Worm (Caenorhabditis elegans): Measurements from ENCODE around the gene Y46E12A.3.

Gene Y46E12A.3

ce11 chrIII:1754842-1755241 is at the start of gene Y46E12A.3:
Gene Y46E12A.3 (minus strand): TSS chrIII:1754942.
- TF ChIP-seq nhr-67 (tag; optimal IDR thresholded peaks at IDR 0.05) (no peak), nhr-237 (tag; optimal IDR thresholded peaks at IDR 0.05) (no peak), elt-3 (tag; optimal IDR thresholded peaks at IDR 0.05) (no peak), snpc-4 (tag; optimal IDR thresholded peaks at IDR 0.05) (no peak), fkh-10 (GFP tag; optimal IDR thresholded peaks at IDR 0.05) (no peak), elt-1 (tag; optimal IDR thresholded peaks at IDR 0.05) (no peak), aly-2 (tag; optimal IDR thresholded peaks at IDR 0.05) (no peak), lin-15B (tag; optimal IDR thresholded peaks at IDR 0.05) (no peak), nhr-11 (tag; optimal IDR thresholded peaks at IDR 0.05) (no peak), mml-1 (tag; optimal IDR thresholded peaks at IDR 0.05) (no peak)

ce11 chrIII:1804477-1804876 is 49.7 kb upstream of the Y46E12A.3 start:
- no peak for TF ChIP-seq egl-5 (tag; optimal IDR thresholded peaks at IDR 0.05)
- TF ChIP-seq elt-1 (tag; optimal IDR thresholded peaks at IDR 0.05), result no peak
- TF ChIP-seq elt-3 (tag; optimal IDR thresholded peaks at IDR 0.05), result no peak
- TF ChIP-seq nhr-11 (tag; optimal IDR thresholded peaks at IDR 0.05), result no peak
- no peak for TF ChIP-seq tbx-2 (tag; optimal IDR thresholded peaks at IDR 0.05)
- no peak for TF ChIP-seq daf-12 (tag; optimal IDR thresholded peaks at IDR 0.05)
- no peak for TF ChIP-seq mml-1 (tag; optimal IDR thresholded peaks at IDR 0.05)
- no peak for TF ChIP-seq R02D3.7 (tag; optimal IDR thresholded peaks at IDR 0.05)
- no peak for TF ChIP-seq zag-1 (tag; optimal IDR thresholded peaks at IDR 0.05)
- TF ChIP-seq unc-39 (tag; optimal IDR thresholded peaks at IDR 0.05), result no peak
- TF ChIP-seq unc-62 (GFP tag; optimal IDR thresholded peaks at IDR 0.05), result no peak
- no peak for TF ChIP-seq ztf-11 (tag; optimal IDR thresholded peaks at IDR 0.05)
- TF ChIP-seq ZK546.5 (tag; optimal IDR thresholded peaks at IDR 0.05), result no peak
- no peak for TF ChIP-seq fkh-2 (tag; optimal IDR thresholded peaks at IDR 0.05)
- no peak for TF ChIP-seq jun-1 (tag; optimal IDR thresholded peaks at IDR 0.05)
- no peak for TF ChIP-seq fkh-10 (GFP tag; optimal IDR thresholded peaks at IDR 0.05)

- no peak for TF ChIP-seq pha-4 (tag; optimal IDR thresholded peaks at IDR 0.05)
- no peak for TF ChIP-seq eor-1 (tag; optimal IDR thresholded peaks at IDR 0.05)
- no peak for TF ChIP-seq nhr-67 (tag; optimal IDR thresholded peaks at IDR 0.05)
- no peak for TF ChIP-seq fos-1 (tag; optimal IDR thresholded peaks at IDR 0.05)
- TF ChIP-seq hmg-11 (tag; optimal IDR thresholded peaks at IDR 0.05), result no peak
- TF ChIP-seq R02D3.7 (tag; optimal IDR thresholded peaks at IDR 0.05), result no peak
- TF ChIP-seq nhr-25 (tag; optimal IDR thresholded peaks at IDR 0.05), result no peak
- TF ChIP-seq aly-2 (tag; optimal IDR thresholded peaks at IDR 0.05), result no peak
- no peak for TF ChIP-seq unc-62 (GFP tag; optimal IDR thresholded peaks at IDR 0.05)
- TF ChIP-seq elt-1 (tag; optimal IDR thresholded peaks at IDR 0.05), result no peak
- no peak for TF ChIP-seq lsy-12 (tag; optimal IDR thresholded peaks at IDR 0.05)
- TF ChIP-seq ztf-4 (tag; optimal IDR thresholded peaks at IDR 0.05), result no peak
- no peak for TF ChIP-seq sea-2 (GFP tag; optimal IDR thresholded peaks at IDR 0.05)
- TF ChIP-seq daf-12 (tag; optimal IDR thresholded peaks at IDR 0.05), result no peak
- TF ChIP-seq fkh-2 (tag; optimal IDR thresholded peaks at IDR 0.05), result no peak
- no peak for TF ChIP-seq egl-5 (tag; optimal IDR thresholded peaks at IDR 0.05)
- TF ChIP-seq lin-39 (tag; optimal IDR thresholded peaks at IDR 0.05), result no peak
- TF ChIP-seq nhr-12 (tag; optimal IDR thresholded peaks at IDR 0.05), result no peak
- no peak for TF ChIP-seq unc-39 (tag; optimal IDR thresholded peaks at IDR 0.05)
- TF ChIP-seq nhr-237 (tag; optimal IDR thresholded peaks at IDR 0.05), result no peak
Measured at ce11 chrIII:1803000-1803399, 48.3 kb upstream of the Y46E12A.3 start.

- TF ChIP-seq fos-1 (tag; optimal IDR thresholded peaks at IDR 0.05) (no peak), zag-1 (tag; optimal IDR thresholded peaks at IDR 0.05) (no peak), ztf-4 (tag; optimal IDR thresholded peaks at IDR 0.05) (no peak), nfya-1 (tag; optimal IDR thresholded peaks at IDR 0.05; ENCODE audit: insufficient read depth) (no peak), snpc-4 (tag; optimal IDR thresholded peaks at IDR 0.05) (no peak), mdl-1 (tag; optimal IDR thresholded peaks at IDR 0.05) (no peak), nhr-77 (tag; optimal IDR thresholded peaks at IDR 0.05) (no peak), pqm-1 (tag; optimal IDR thresholded peaks at IDR 0.05) (no peak), unc-39 (tag; optimal IDR thresholded peaks at IDR 0.05) (no peak), nhr-23 (tag; optimal IDR thresholded peaks at IDR 0.05) (no peak), unc-62 (GFP tag; optimal IDR thresholded peaks at IDR 0.05) (no peak), elt-1 (tag; optimal IDR thresholded peaks at IDR 0.05) (no peak), pha-4 (tag; optimal IDR thresholded peaks at IDR 0.05) (no peak), nhr-67 (tag; optimal IDR thresholded peaks at IDR 0.05) (no peak), fkh-2 (tag; optimal IDR thresholded peaks at IDR 0.05) (no peak), elt-3 (tag; optimal IDR thresholded peaks at IDR 0.05) (no peak), nhr-76 (tag; optimal IDR thresholded peaks at IDR 0.05) (no peak)
Measured at ce11 chrIII:1799407-1799806, 44.7 kb upstream of the Y46E12A.3 start.
